Worm (Caenorhabditis elegans) whole organism, early embryonic: Measurements from ENCODE around the gene ZK250.2.

Source experiments
- ama-1 ChIP-seq: fragments of 150-350 bp; optimal IDR thresholded peaks from 2 replicates; lab custom pipeline; 2014
- flt-1 ChIP-seq: fragments of 200-800 bp; sonication (Bioruptor generic); IDR thresholded peaks from 2 replicates; pipeline ENCODE4 v1.3.6; 2022; ENCODE audit warnings: missing genetic modification characterization, missing compliant biosample characterization
- hnd-1 ChIP-seq: sonication (generic microtip); optimal IDR thresholded peaks from 2 replicates; lab custom pipeline; 2016; ENCODE audit warnings: missing genetic modification characterization, missing compliant biosample characterization
- pes-1 ChIP-seq: fragments of 200-800 bp; sonication (Bioruptor generic); IDR thresholded peaks from 2 replicates; pipeline ENCODE4 v1.3.6; 2022; ENCODE audit warnings: missing genetic modification reagents, missing genetic modification characterization, missing compliant biosample characterization
- scrt-1 ChIP-seq: fragments of 200-800 bp; sonication (Bioruptor generic); IDR thresholded peaks from 2 replicates; pipeline ENCODE4 v1.3.6; 2022; ENCODE audit warnings: missing genetic modification characterization, missing compliant biosample characterization
- sea-1 ChIP-seq: fragments of 200-800 bp; sonication (Bioruptor generic); conservative IDR thresholded peaks from 2 replicates; pipeline ENCODE4 v1.3.6; 2022; ENCODE audit warnings: missing genetic modification characterization, missing compliant biosample characterization
- tbx-11 ChIP-seq: fragments of 200-800 bp; sonication (Bioruptor generic); IDR thresholded peaks from 2 replicates; pipeline ENCODE4 v1.3.6; 2022; ENCODE audit warnings: missing genetic modification characterization, missing compliant biosample characterization
- tbx-37 ChIP-seq: fragments of 200-800 bp; sonication (Bioruptor generic); conservative IDR thresholded peaks from 2 replicates; pipeline ENCODE4 v1.3.6; 2022; ENCODE audit warnings: missing genetic modification reagents, missing genetic modification characterization, missing compliant biosample characterization
- tra-4 ChIP-seq: sonication (generic microtip); optimal IDR thresholded peaks from 2 replicates; lab custom pipeline; 2017; ENCODE audit warnings: missing genetic modification characterization, missing compliant biosample characterization

DNA sequence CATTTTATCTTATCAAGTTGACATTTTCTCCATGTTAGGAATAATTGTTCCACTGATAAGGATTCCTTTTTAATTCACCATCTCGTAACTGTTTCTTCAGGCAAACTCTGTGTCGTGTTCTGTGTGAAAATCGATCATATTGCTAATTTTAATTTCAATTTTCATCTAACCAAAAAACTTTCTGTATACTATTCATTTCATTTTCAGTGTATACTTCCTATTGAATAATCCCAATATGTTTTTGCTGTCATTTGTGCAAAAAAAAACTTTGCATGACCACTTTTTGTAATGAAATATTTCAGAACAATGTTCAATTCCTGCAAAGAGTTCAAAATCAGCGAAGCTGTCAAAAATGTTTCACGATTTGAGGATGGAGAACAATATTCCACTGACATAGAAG is 38.5 kb downstream of the ZK250.2 start, which contains the start of gene Y16E11A.4:
- TF ChIP-seq flt-1 = no peak
- TF ChIP-seq ama-1 (lab: Kevin White, UChicago) = no peak
- no peak for TF ChIP-seq sea-1
- no peak for TF ChIP-seq scrt-1 (GFP tag; lab: Robert Waterston, UW)
- no peak for TF ChIP-seq tbx-11 (GFP tag; lab: Robert Waterston, UW)
- no peak for TF ChIP-seq tbx-37 (GFP tag; lab: Robert Waterston, UW)
- no peak for TF ChIP-seq hnd-1 (tag; lab: Kevin White, UChicago)
- TF ChIP-seq tra-4 = no peak
- TF ChIP-seq pes-1 = no peak
